Worm (Caenorhabditis elegans) whole organism, L3 larva: ENCODE data around the gene T22B7.7.
A peak's percentile ranks its signal among the peaks of the same experiment; 100 is the strongest.

ENCODE experiments used
- R02D3.7 ChIP-seq: fragments of 150-350 bp; optimal IDR thresholded peaks from 2 replicates; lab custom pipeline; 2014; ENCODE audit warnings: missing biosample characterization, missing genetic modification characterization
- ZK546.5 ChIP-seq: sonication (generic microtip); optimal IDR thresholded peaks from 2 replicates; lab custom pipeline; 2017; ENCODE audit warnings: missing biosample characterization, missing genetic modification characterization
- aly-2 ChIP-seq: fragments of 150-350 bp; optimal IDR thresholded peaks from 2 replicates; lab custom pipeline; 2014; ENCODE audit warnings: missing biosample characterization, missing genetic modification characterization
- ama-1 ChIP-seq: fragments of 150-350 bp; optimal IDR thresholded peaks from 2 replicates; lab custom pipeline; 2018
- ceh-16 ChIP-seq: sonication (generic microtip); optimal IDR thresholded peaks from 2 replicates; lab custom pipeline; 2017; ENCODE audit warnings: missing biosample characterization, missing genetic modification characterization
- ceh-28 ChIP-seq: fragments of 150-350 bp; optimal IDR thresholded peaks from 2 replicates; lab custom pipeline; 2014; ENCODE audit warnings: missing biosample characterization, missing genetic modification reagents, missing genetic modification characterization
- ceh-82 ChIP-seq: fragments of 150-350 bp; optimal IDR thresholded peaks from 2 replicates; lab custom pipeline; 2014; ENCODE audit warnings: missing biosample characterization, missing genetic modification characterization
- ceh-9 ChIP-seq: sonication (generic microtip); optimal IDR thresholded peaks from 2 replicates; lab custom pipeline; 2018; ENCODE audit warnings: missing biosample characterization, missing genetic modification characterization
- daf-12 ChIP-seq: fragments of 150-350 bp; optimal IDR thresholded peaks from 2 replicates; lab custom pipeline; 2014; ENCODE audit warnings: missing biosample characterization, missing genetic modification reagents, missing genetic modification characterization
- egl-27 ChIP-seq: sonication (generic microtip); optimal IDR thresholded peaks from 4 replicates; lab custom pipeline; 2017; ENCODE audit warnings: missing biosample characterization, missing genetic modification reagents, missing genetic modification characterization
- elt-1 ChIP-seq: fragments of 150-350 bp; optimal IDR thresholded peaks from 2 replicates; lab custom pipeline; 2014; ENCODE audit warnings: missing biosample characterization, missing genetic modification characterization
- elt-2 ChIP-seq: sonication (generic microtip); optimal IDR thresholded peaks from 2 replicates; lab custom pipeline; 2016; ENCODE audit warnings: missing genetic modification reagents, mild to moderate bottlenecking, missing genetic modification characterization, missing compliant biosample characterization
- elt-3 ChIP-seq, 3 experiments: fragments of 150-350 bp in 1 of 3; sonication (generic microtip) in 2 of 3; optimal IDR thresholded peaks; 2 replicates in 2 of 3; 4 replicates in 1 of 3; lab custom pipeline; 2014 to 2017; ENCODE audit warnings: missing biosample characterization in 3 of 3, missing genetic modification characterization in 3 of 3
- fkh-10 ChIP-seq: sonication (generic microtip); optimal IDR thresholded peaks from 2 replicates; lab custom pipeline; 2017; ENCODE audit warnings: missing biosample characterization, missing genetic modification reagents, missing genetic modification characterization
- fos-1 ChIP-seq: fragments of 150-350 bp; optimal IDR thresholded peaks from 2 replicates; lab custom pipeline; 2014; ENCODE audit warnings: missing biosample characterization, missing genetic modification characterization
- hmg-11 ChIP-seq: sonication (generic microtip); optimal IDR thresholded peaks from 2 replicates; lab custom pipeline; 2016; ENCODE audit warnings: missing genetic modification characterization, missing compliant biosample characterization
- jun-1 ChIP-seq: fragments of 150-350 bp; optimal IDR thresholded peaks from 2 replicates; lab custom pipeline; 2014; ENCODE audit warnings: missing biosample characterization, missing genetic modification reagents, missing genetic modification characterization
- lin-15B ChIP-seq: fragments of 150-350 bp; optimal IDR thresholded peaks from 2 replicates; lab custom pipeline; 2014; ENCODE audit warnings: missing biosample characterization, missing genetic modification characterization
- lin-39 ChIP-seq: fragments of 150-350 bp; optimal IDR thresholded peaks from 2 replicates; lab custom pipeline; 2018; ENCODE audit warnings: missing biosample characterization, missing genetic modification reagents, missing genetic modification characterization
- mml-1 ChIP-seq: fragments of 150-350 bp; sonication (generic microtip); optimal IDR thresholded peaks from 3 replicates; lab custom pipeline; 2014; ENCODE audit warnings: missing biosample characterization, missing genetic modification characterization
- nfya-1 ChIP-seq: sonication (generic microtip); optimal IDR thresholded peaks from 2 replicates; lab custom pipeline; 2017; ENCODE audit warnings: missing genetic modification characterization, mild to moderate bottlenecking, missing compliant biosample characterization, antibody characterized with exemption, moderate library complexity; ENCODE audit not compliant: insufficient read depth
- nhr-11 ChIP-seq: fragments of 150-350 bp; optimal IDR thresholded peaks from 2 replicates; lab custom pipeline; 2014; ENCODE audit warnings: missing biosample characterization, missing genetic modification characterization
- nhr-23 ChIP-seq: fragments of 150-350 bp; optimal IDR thresholded peaks from 2 replicates; lab custom pipeline; 2014; ENCODE audit warnings: missing biosample characterization, missing genetic modification reagents, missing genetic modification characterization
- nhr-237 ChIP-seq: fragments of 150-350 bp; optimal IDR thresholded peaks from 2 replicates; lab custom pipeline; 2014; ENCODE audit warnings: missing biosample characterization, missing genetic modification characterization
- nhr-25 ChIP-seq: sonication (generic microtip); optimal IDR thresholded peaks from 2 replicates; lab custom pipeline; 2017; ENCODE audit warnings: missing biosample characterization, missing genetic modification characterization
- nhr-28 ChIP-seq: fragments of 150-350 bp; optimal IDR thresholded peaks from 2 replicates; lab custom pipeline; 2014; ENCODE audit warnings: missing biosample characterization, missing genetic modification characterization
- nhr-43 ChIP-seq: sonication (generic microtip); optimal IDR thresholded peaks from 2 replicates; lab custom pipeline; 2016; ENCODE audit warnings: mild to moderate bottlenecking, missing genetic modification characterization, missing compliant biosample characterization; ENCODE audit not compliant: poor library complexity, severe bottlenecking
- nhr-67 ChIP-seq: fragments of 150-350 bp; optimal IDR thresholded peaks from 2 replicates; lab custom pipeline; 2014; ENCODE audit warnings: missing biosample characterization, missing genetic modification characterization
- nhr-76 ChIP-seq: fragments of 150-350 bp; sonication (generic microtip); optimal IDR thresholded peaks from 5 replicates; lab custom pipeline; 2014; ENCODE audit warnings: missing biosample characterization, missing genetic modification characterization
- pha-4 ChIP-seq: fragments of 150-350 bp; optimal IDR thresholded peaks from 2 replicates; lab custom pipeline; 2014; ENCODE audit warnings: missing biosample characterization, missing genetic modification reagents, missing genetic modification characterization
- pqm-1 ChIP-seq: fragments of 150-350 bp; optimal IDR thresholded peaks from 2 replicates; lab custom pipeline; 2017; ENCODE audit warnings: missing biosample characterization, missing genetic modification characterization, inconsistent platforms
- snpc-4 ChIP-seq: fragments of 150-350 bp; optimal IDR thresholded peaks from 2 replicates; lab custom pipeline; 2014; ENCODE audit warnings: missing biosample characterization, missing genetic modification characterization
- unc-39 ChIP-seq: sonication (generic microtip); optimal IDR thresholded peaks from 4 replicates; lab custom pipeline; 2017; ENCODE audit warnings: missing biosample characterization, missing genetic modification characterization
- unc-62 ChIP-seq: fragments of 150-350 bp; sonication (generic microtip); optimal IDR thresholded peaks from 4 replicates; lab custom pipeline; 2014; ENCODE audit warnings: missing biosample characterization, missing genetic modification reagents, missing genetic modification characterization
- ztf-11 ChIP-seq: fragments of 150-350 bp; optimal IDR thresholded peaks from 2 replicates; lab custom pipeline; 2014; ENCODE audit warnings: missing biosample characterization, missing genetic modification characterization
- ztf-4 ChIP-seq: fragments of 150-350 bp; optimal IDR thresholded peaks from 2 replicates; lab custom pipeline; 2014; ENCODE audit warnings: missing biosample characterization, missing genetic modification characterization

Gene T22B7.7

DNA sequence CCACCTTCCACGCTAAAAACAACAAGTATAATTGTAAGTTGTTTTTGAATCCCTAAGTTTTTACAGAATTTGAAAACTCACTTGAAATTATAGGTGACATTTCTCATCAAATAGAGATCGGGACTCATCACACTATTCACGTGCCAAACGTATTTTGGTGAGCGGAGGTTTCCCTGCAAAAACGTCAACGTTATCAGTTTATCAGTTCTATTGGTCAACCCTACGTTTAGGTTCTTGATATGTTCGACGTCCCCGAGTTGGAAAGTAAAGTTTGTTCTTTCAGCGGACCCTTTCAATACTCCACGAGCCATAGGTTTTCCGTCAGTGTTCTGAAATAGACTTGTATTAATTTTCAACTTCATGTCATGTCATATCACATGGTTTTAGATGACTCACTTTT, 41.5 kb upstream of the T22B7.7 start:
- peak; percentile 44 for TF ChIP-seq elt-2 (tag; lab: Kevin White, UChicago)
- peak; percentile 5 for TF ChIP-seq nhr-23 (tag; lab: Kevin White, UChicago)
- TF ChIP-seq pqm-1 (tag; lab: Kevin White, UChicago): peak; percentile 23
- no peak for TF ChIP-seq mml-1
- no peak for TF ChIP-seq pha-4 (tag; lab: Kevin White, UChicago)

DNA sequence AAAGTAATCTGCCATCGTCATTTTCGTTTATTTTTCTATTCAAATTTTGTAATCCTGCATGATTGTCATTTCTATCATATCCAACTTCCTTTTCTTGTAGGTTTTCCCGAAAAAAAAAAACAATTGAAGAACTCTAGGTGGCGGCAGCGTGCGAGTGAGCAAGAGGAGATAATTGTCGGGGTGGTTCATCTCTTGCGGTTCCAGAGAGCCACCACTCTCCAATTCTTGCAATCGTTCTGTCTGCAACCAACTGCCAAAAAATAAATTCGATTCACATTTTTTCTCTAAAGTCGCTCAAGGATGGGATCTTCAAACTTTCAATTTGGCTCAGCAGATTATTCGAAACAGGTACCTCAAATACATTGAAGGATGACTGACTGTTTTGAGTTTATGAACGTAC, 38.2 kb upstream of the T22B7.7 start, which contains the start of gene W01C8.1:
Gene W01C8.1, plus strand, starts transcription at position 301 of the 400 bp plus-strand sequence.
- TF ChIP-seq nfya-1 (tag; lab: Kevin White, UChicago) (no peak), nhr-11 (tag; lab: Kevin White, UChicago) (no peak), elt-3 (tag; optimal IDR thresholded peaks at IDR 0.05; lab: Kevin White, UChicago) (no peak), fos-1 (tag; lab: Kevin White, UChicago) (no peak), hmg-11 (tag; lab: Kevin White, UChicago) (no peak), ceh-9 (tag; lab: Kevin White, UChicago) (no peak), ama-1 (no peak), mml-1 (no peak), nhr-43 (tag; lab: Kevin White, UChicago) (no peak), nhr-25 (tag; lab: Kevin White, UChicago) (no peak), snpc-4 (no peak), daf-12 (tag; lab: Kevin White, UChicago) (no peak)

DNA sequence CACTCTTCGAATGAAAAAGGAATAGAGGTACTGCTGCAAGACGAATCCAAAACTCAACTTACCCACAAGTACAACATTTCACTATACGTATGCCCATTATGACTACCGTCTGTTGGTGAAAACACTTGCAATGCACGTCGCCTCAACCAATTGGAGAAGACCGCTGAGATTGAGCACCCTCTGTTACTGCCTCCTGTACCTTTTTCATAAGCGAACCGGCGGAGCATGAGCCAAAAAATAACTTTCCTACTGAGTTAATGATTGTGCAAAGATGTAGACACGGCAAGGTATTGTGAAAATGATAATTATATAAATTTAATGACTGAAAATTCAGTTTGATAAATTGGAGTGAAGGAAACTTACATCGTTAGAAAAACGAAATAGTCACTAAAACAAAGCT, 35.2 kb upstream of the T22B7.7 start:
- TF ChIP-seq hmg-11 (tag; lab: Kevin White, UChicago) (no peak), ZK546.5 (tag; lab: Kevin White, UChicago) (no peak), ama-1 (no peak), ztf-4 (tag; lab: Kevin White, UChicago) (no peak), ceh-9 (tag; lab: Kevin White, UChicago) (no peak), jun-1 (tag; lab: Kevin White, UChicago) (no peak), elt-3 (tag; optimal IDR thresholded peaks at IDR 0.05; lab: Kevin White, UChicago) (no peak), fos-1 (tag; lab: Kevin White, UChicago) (no peak), fkh-10 (GFP tag; lab: Kevin White, UChicago) (no peak), daf-12 (tag; lab: Kevin White, UChicago) (no peak), nhr-237 (tag; lab: Kevin White, UChicago) (no peak), R02D3.7 (no peak), nhr-67 (no peak), nhr-11 (tag; lab: Kevin White, UChicago) (no peak), snpc-4 (no peak), unc-62 (no peak), unc-39 (tag; lab: Kevin White, UChicago) (no peak), nhr-23 (tag; lab: Kevin White, UChicago) (no peak)

DNA sequence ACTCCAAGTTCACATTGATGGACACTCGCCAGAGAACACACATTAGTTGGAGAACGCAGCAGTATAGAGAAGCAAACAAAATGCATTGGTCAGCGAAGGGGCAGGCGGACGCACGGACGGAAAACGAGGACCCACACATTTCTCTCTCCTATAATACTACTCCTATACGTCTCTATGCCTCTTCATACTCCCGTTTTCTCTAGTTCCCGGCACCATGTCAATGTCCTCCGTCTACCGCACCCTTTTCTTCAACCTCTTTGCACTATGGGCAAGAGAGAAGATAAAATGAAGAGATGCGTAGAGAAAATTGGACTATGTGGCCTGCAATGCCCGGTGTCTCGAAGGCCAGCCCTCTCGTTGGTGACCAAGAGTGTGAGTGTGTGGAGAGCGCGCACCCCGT, 32.2 kb upstream of the T22B7.7 start, which contains the start of gene set-20:
Gene set-20, minus strand, starts transcription at position 94 of the 400 bp plus-strand sequence.
- TF ChIP-seq unc-39 (tag; lab: Kevin White, UChicago) (no peak), ztf-11 (tag; lab: Kevin White, UChicago) (no peak), R02D3.7 (no peak), ZK546.5 (tag; lab: Kevin White, UChicago) (no peak), ceh-28 (no peak), nfya-1 (tag; lab: Kevin White, UChicago) (peak; percentile 69), nhr-67 (no peak), ceh-16 (tag; lab: Kevin White, UChicago) (no peak), nhr-25 (tag; lab: Kevin White, UChicago) (peak; percentile 72), nhr-76 (no peak), nhr-28 (tag; lab: Kevin White, UChicago) (no peak), pha-4 (tag; lab: Kevin White, UChicago) (peak; percentile 34), jun-1 (tag; lab: Kevin White, UChicago) (peak; percentile 20), lin-15B (tag; lab: Kevin White, UChicago) (peak; percentile 9), nhr-43 (tag; lab: Kevin White, UChicago) (peak; percentile 12), fos-1 (tag; lab: Kevin White, UChicago) (peak; percentile 71), ceh-9 (tag; lab: Kevin White, UChicago) (no peak), pqm-1 (tag; lab: Kevin White, UChicago) (no peak), lin-39 (tag; lab: Kevin White, UChicago) (peak; percentile 80), elt-1 (tag; lab: Kevin White, UChicago) (no peak), hmg-11 (tag; lab: Kevin White, UChicago) (peak; percentile 93), elt-2 (tag; lab: Kevin White, UChicago) (no peak), snpc-4 (peak; percentile 59), ceh-82 (tag; lab: Kevin White, UChicago) (no peak), ama-1 (no peak), aly-2 (tag; lab: Kevin White, UChicago) (no peak), nhr-11 (tag; lab: Kevin White, UChicago) (no peak), egl-27 (no peak), nhr-23 (tag; lab: Kevin White, UChicago) (peak; percentile 59), nhr-237 (tag; lab: Kevin White, UChicago) (no peak)
